Worm (Caenorhabditis elegans): Measurements from ENCODE around the gene abcf-2.

DNA sequence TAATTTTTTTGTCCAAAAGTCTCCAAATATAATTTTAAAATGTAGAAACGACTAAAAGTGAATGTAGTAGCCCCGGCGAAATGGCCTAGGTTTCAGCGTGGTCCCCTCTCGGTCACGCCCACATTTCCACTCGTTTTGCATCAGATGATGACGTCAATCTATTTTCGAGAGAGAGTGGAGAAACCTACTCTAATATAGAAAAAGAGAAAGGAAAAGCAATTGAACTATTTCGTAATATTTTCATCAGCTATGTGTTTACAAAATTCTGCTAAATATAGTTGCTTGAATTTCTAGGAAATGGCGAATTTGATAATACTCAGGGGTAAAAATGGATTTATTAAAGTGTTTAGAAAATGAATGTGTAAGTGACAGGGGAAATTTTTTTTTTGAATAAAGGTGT is 6.2 kb downstream of the abcf-2 start:
- TF ChIP-seq nhr-232 (tag; optimal IDR thresholded peaks at IDR 0.05) (no peak), ama-1 (optimal IDR thresholded peaks at IDR 0.05) (no peak), ets-4 (tag; optimal IDR thresholded peaks at IDR 0.05) (no peak), pag-3 (tag; optimal IDR thresholded peaks at IDR 0.05; ENCODE audit: borderline replicate concordance) (no peak), unc-3 (GFP tag; conservative IDR thresholded peaks at IDR 0.05) (no peak), unc-3 (tag; optimal IDR thresholded peaks at IDR 0.05) (no peak), rnt-1 (tag; optimal IDR thresholded peaks at IDR 0.05) (no peak)
